Worm (Caenorhabditis elegans) whole organism, midembryonic: ENCODE results near the gene nhr-127.

Source experiments
- med-1 ChIP-seq: sonication (generic microtip); optimal IDR thresholded peaks from 2 replicates; lab custom pipeline; 2017; ENCODE audit warnings: missing genetic modification characterization, mild to moderate bottlenecking, missing compliant biosample characterization, antibody characterized with exemption, missing genetic modification reagents; ENCODE audit not compliant: insufficient read depth
- ref-1 ChIP-seq: fragments of 200-800 bp; sonication (Bioruptor generic); conservative IDR thresholded peaks from 2 replicates; pipeline ENCODE4 v1.3.6; 2022; ENCODE audit warnings: missing genetic modification reagents, missing genetic modification characterization, missing compliant biosample characterization
- tab-1 ChIP-seq: fragments of 200-800 bp; sonication (Bioruptor generic); IDR thresholded peaks from 2 replicates; pipeline ENCODE4 v1.3.6; 2022; ENCODE audit warnings: missing genetic modification characterization, missing compliant biosample characterization
- ztf-23 ChIP-seq: fragments of 200-800 bp; sonication (Bioruptor generic); IDR thresholded peaks from 2 replicates; pipeline ENCODE4 v1.3.6; 2022; ENCODE audit warnings: missing genetic modification reagents, missing genetic modification characterization, missing compliant biosample characterization

ce11 chrV:16218972-16219757 is 40.6 kb upstream of the nhr-127 start, which contains the start of gene glc-1:
- no peak for TF ChIP-seq ref-1 (GFP tag; lab: Robert Waterston, UW)
- no peak for TF ChIP-seq ztf-23 (GFP tag; lab: Robert Waterston, UW)
- TF ChIP-seq tab-1 = no peak
- no peak for TF ChIP-seq med-1 (GFP tag; lab: Kevin White, UChicago)
